Worm (Caenorhabditis elegans) whole organism, L1 larva: ENCODE data around the gene folt-2.

ENCODE experiments used
- F16B12.6 ChIP-seq: fragments of 150-350 bp; optimal IDR thresholded peaks from 2 replicates; lab custom pipeline; 2014; ENCODE audit warnings: missing biosample characterization, missing genetic modification characterization
- Y116A8C.19 ChIP-seq: sonication (generic microtip); optimal IDR thresholded peaks from 2 replicates; lab custom pipeline; 2016; ENCODE audit warnings: missing compliant biosample characterization, missing genetic modification characterization, borderline replicate concordance
- ama-1 ChIP-seq: fragments of 150-350 bp; optimal IDR thresholded peaks from 2 replicates; lab custom pipeline; 2014
- ceh-90 ChIP-seq: sonication (generic microtip); optimal IDR thresholded peaks from 2 replicates; lab custom pipeline; 2016; ENCODE audit warnings: missing genetic modification characterization, missing compliant biosample characterization
- ces-1 ChIP-seq: fragments of 150-350 bp; optimal IDR thresholded peaks from 2 replicates; lab custom pipeline; 2014; ENCODE audit warnings: missing biosample characterization, missing genetic modification reagents, missing genetic modification characterization
- elt-3 ChIP-seq, 6 experiments: fragments of 150-350 bp in 1 of 6; sonication (generic microtip); optimal IDR thresholded peaks; 2 replicates each; lab custom pipeline; 2017 to 2018; ENCODE audit warnings: missing biosample characterization in 6 of 6, missing genetic modification characterization in 6 of 6, inconsistent platforms in 1 of 6
- lsy-2 ChIP-seq, 2 experiments: fragments of 150-350 bp; optimal IDR thresholded peaks; 2 replicates each; lab custom pipeline; 2014; ENCODE audit warnings: missing biosample characterization in 2 of 2, missing genetic modification characterization in 2 of 2
- nhr-237 ChIP-seq: fragments of 150-350 bp; optimal IDR thresholded peaks from 2 replicates; lab custom pipeline; 2014; ENCODE audit warnings: missing biosample characterization, missing genetic modification characterization
- pag-3 ChIP-seq: sonication (generic microtip); optimal IDR thresholded peaks from 2 replicates; lab custom pipeline; 2017; ENCODE audit warnings: missing genetic modification characterization, mild to moderate bottlenecking, missing compliant biosample characterization, antibody characterized with exemption, borderline replicate concordance; ENCODE audit not compliant: insufficient read depth
- unc-62 ChIP-seq: fragments of 150-350 bp; optimal IDR thresholded peaks from 2 replicates; lab custom pipeline; 2014; ENCODE audit warnings: missing biosample characterization, missing genetic modification reagents, missing genetic modification characterization
- zag-1 ChIP-seq: fragments of 150-350 bp; optimal IDR thresholded peaks from 2 replicates; lab custom pipeline; 2014; ENCODE audit warnings: missing biosample characterization, missing genetic modification characterization

DNA sequence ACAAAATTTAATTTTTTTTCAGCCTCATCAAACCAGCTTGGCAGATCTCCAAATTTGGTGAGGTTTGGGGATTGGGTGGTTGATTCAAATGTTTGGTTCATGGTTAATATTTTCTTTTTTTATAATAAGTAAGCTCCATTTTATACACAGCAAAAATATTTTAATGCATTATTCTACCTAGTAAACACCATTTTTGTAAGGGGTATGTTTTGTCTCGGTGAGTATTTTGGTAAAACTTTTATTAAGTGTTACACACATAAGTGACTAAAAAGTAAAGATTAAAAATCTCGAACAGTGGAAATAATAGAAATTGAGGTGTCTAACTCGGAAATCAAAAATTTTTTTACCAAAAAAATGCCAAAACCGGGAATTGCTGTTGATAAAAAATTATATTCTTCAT is 13.3 kb upstream of the folt-2 start, which contains the start of gene srw-4:
- no peak for TF ChIP-seq ama-1 (lab: Kevin White, UChicago)
- no peak for TF ChIP-seq unc-62 (GFP tag; lab: Kevin White, UChicago)
- TF ChIP-seq ceh-90 (tag; lab: Kevin White, UChicago): no peak
- no peak for TF ChIP-seq nhr-237 (tag; lab: Kevin White, UChicago)
- TF ChIP-seq pag-3 (tag; lab: Kevin White, UChicago): no peak
- no peak for TF ChIP-seq zag-1 (tag; lab: Kevin White, UChicago)
- TF ChIP-seq lsy-2 (tag; optimal IDR thresholded peaks at IDR 0.05; lab: Kevin White, UChicago): no peak
- no peak for TF ChIP-seq ces-1 (GFP tag; lab: Kevin White, UChicago)
- no peak for TF ChIP-seq elt-3 (tag; optimal IDR thresholded peaks at IDR 0.05; lab: Kevin White, UChicago)
- no peak for TF ChIP-seq Y116A8C.19 (tag; lab: Kevin White, UChicago)
- TF ChIP-seq F16B12.6 (tag; lab: Kevin White, UChicago): no peak
